Fruit fly (Drosophila melanogaster) whole organism, pupa: ENCODE data around the gene CG18764.
A peak's percentile ranks its signal among the peaks of the same experiment; 100 is the strongest.

Experiments used
- CG10348 ChIP-seq: fragments of 200-800 bp; sonication (Bioruptor generic); IDR thresholded peaks from 2 replicates; pipeline ENCODE4 v1.3.6; 2022; ENCODE audit warnings: missing biosample characterization, missing genetic modification characterization
- CG12605 ChIP-seq: fragments of 200-800 bp; sonication (Bioruptor generic); IDR thresholded peaks from 2 replicates; pipeline ENCODE4 v1.3.6; 2022; ENCODE audit warnings: missing biosample characterization, missing genetic modification characterization
- CG13204 ChIP-seq: fragments of 200-800 bp; sonication (Bioruptor generic); optimal IDR thresholded peaks from 2 replicates; lab custom pipeline; 2018; ENCODE audit warnings: missing biosample characterization, mild to moderate bottlenecking, missing genetic modification characterization, moderate library complexity
- CG14655 ChIP-seq: fragments of 200-800 bp; sonication (Bioruptor generic); optimal IDR thresholded peaks from 3 replicates; lab custom pipeline; 2017; ENCODE audit warnings: mild to moderate bottlenecking, missing biosample characterization, missing genetic modification reagents, missing genetic modification characterization
- CG15710 ChIP-seq: fragments of 200-800 bp; sonication (Bioruptor generic); optimal IDR thresholded peaks from 2 replicates; lab custom pipeline; 2018; ENCODE audit warnings: missing biosample characterization, mild to moderate bottlenecking, missing genetic modification characterization, moderate library complexity
- CG17806 ChIP-seq: fragments of 200-800 bp; sonication (Bioruptor generic); optimal IDR thresholded peaks from 2 replicates; lab custom pipeline; 2018; ENCODE audit warnings: missing biosample characterization, mild to moderate bottlenecking, missing genetic modification characterization, moderate library complexity
- CG32121 ChIP-seq: fragments of 200-800 bp; sonication (Bioruptor generic); IDR thresholded peaks from 2 replicates; pipeline ENCODE4 v1.3.6; 2022; ENCODE audit warnings: missing biosample characterization, missing genetic modification characterization
- CG4496 ChIP-seq: fragments of 200-800 bp; sonication (Bioruptor generic); IDR thresholded peaks from 3 replicates; pipeline ENCODE4 v1.3.6; 2022; ENCODE audit warnings: missing biosample characterization, missing genetic modification characterization
- CG8159 ChIP-seq: fragments of 200-800 bp; sonication (Bioruptor generic); optimal IDR thresholded peaks from 3 replicates; lab custom pipeline; 2018; ENCODE audit warnings: missing biosample characterization, mild to moderate bottlenecking, missing genetic modification characterization, moderate library complexity
- CG8301 ChIP-seq: fragments of 200-800 bp; sonication (Bioruptor generic); optimal IDR thresholded peaks from 2 replicates; lab custom pipeline; 2018; ENCODE audit warnings: missing biosample characterization, mild to moderate bottlenecking, missing genetic modification characterization
- CG9948 ChIP-seq: fragments of 200-800 bp; sonication (Bioruptor generic); optimal IDR thresholded peaks from 2 replicates; lab custom pipeline; 2018; ENCODE audit warnings: missing biosample characterization, mild to moderate bottlenecking, missing genetic modification characterization, moderate library complexity
- D1 ChIP-seq: fragments of 200-800 bp; sonication (Bioruptor generic); optimal IDR thresholded peaks from 2 replicates; lab custom pipeline; 2018; ENCODE audit warnings: missing biosample characterization, mild to moderate bottlenecking, missing genetic modification characterization, moderate library complexity
- EcR ChIP-seq: fragments of 200-800 bp; sonication (Bioruptor generic); optimal IDR thresholded peaks from 3 replicates; lab custom pipeline; 2019; ENCODE audit warnings: missing biosample characterization, missing genetic modification characterization, mild to moderate bottlenecking, moderate library complexity, missing genetic modification reagents
- Ets98B ChIP-seq: fragments of 200-800 bp; sonication (Bioruptor generic); IDR thresholded peaks from 2 replicates; pipeline ENCODE4 v1.3.6; 2022; ENCODE audit warnings: missing biosample characterization, missing genetic modification characterization
- Pif1A ChIP-seq: fragments of 200-800 bp; sonication (Bioruptor generic); optimal IDR thresholded peaks from 3 replicates; lab custom pipeline; 2016; ENCODE audit warnings: missing biosample characterization, missing genetic modification characterization
- Pif1B ChIP-seq: fragments of 200-800 bp; sonication (Bioruptor generic); optimal IDR thresholded peaks from 3 replicates; lab custom pipeline; 2016; ENCODE audit warnings: missing biosample characterization, missing genetic modification characterization
- gl ChIP-seq: fragments of 200-800 bp; sonication (Bioruptor generic); optimal IDR thresholded peaks from 2 replicates; lab custom pipeline; 2018; ENCODE audit warnings: missing biosample characterization, mild to moderate bottlenecking, missing genetic modification characterization
- rn ChIP-seq: fragments of 200-800 bp; sonication (Bioruptor generic); IDR thresholded peaks from 2 replicates; pipeline ENCODE4 v1.3.6; 2022; ENCODE audit warnings: missing biosample characterization, missing genetic modification characterization

CG18764 gene

dm6 chr3R:11663441-11663840 lies 36.8 kb downstream of the CG18764 start:
- TF ChIP-seq D1 (tag; lab: Kevin White, UChicago): no peak
- no peak for TF ChIP-seq CG13204
- peak; percentile 44 for TF ChIP-seq CG8159 (tag; lab: Kevin White, UChicago)
- TF ChIP-seq gl (tag; lab: Kevin White, UChicago): no peak
- peak; percentile 3 for TF ChIP-seq CG17806
- no peak for TF ChIP-seq Pif1A (GFP tag; lab: Kevin White, UChicago)
- peak; percentile 27 for TF ChIP-seq CG15710 (tag; lab: Kevin White, UChicago)
- peak; percentile 30 for TF ChIP-seq CG9948
- TF ChIP-seq EcR: peak; percentile 63
- TF ChIP-seq Pif1B (GFP tag; lab: Kevin White, UChicago): no peak
- TF ChIP-seq CG12605 (GFP tag; lab: Robert Waterston, UW): no peak
- TF ChIP-seq Ets98B (GFP tag; lab: Robert Waterston, UW): no peak

DNA sequence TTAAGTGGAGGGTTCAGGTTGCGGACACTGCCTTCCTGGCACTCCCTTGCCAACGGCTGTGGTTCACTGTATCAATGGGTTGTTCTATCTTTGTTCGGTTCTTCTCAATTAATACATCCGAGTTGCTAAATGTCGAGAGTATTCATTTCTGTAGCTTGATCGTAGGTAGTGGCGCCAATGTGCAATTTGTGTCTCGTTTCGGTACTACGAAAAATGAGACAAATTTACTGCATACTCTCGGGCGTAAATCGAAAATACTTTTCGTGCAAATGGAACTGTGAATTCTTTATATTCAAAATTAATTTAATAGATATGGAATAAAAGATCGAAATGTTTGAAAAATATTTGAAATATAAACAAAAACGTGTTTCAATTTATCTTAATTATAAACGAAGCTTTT lies 38.8 kb downstream of the CG18764 start:
- TF ChIP-seq CG32121 (0 out of 2 replicates have a peak, but pooled peaks have one; percentile 2), D1 (tag; lab: Kevin White, UChicago) (peak; percentile 38), CG9948 (no peak)

dm6 chr3R:11665925-11666687 lies 39.4 kb downstream of the CG18764 start:
- TF ChIP-seq rn (GFP tag; lab: Robert Waterston, UW): no peak
- TF ChIP-seq Pif1A (GFP tag; lab: Kevin White, UChicago): peak; percentile 12

DNA sequence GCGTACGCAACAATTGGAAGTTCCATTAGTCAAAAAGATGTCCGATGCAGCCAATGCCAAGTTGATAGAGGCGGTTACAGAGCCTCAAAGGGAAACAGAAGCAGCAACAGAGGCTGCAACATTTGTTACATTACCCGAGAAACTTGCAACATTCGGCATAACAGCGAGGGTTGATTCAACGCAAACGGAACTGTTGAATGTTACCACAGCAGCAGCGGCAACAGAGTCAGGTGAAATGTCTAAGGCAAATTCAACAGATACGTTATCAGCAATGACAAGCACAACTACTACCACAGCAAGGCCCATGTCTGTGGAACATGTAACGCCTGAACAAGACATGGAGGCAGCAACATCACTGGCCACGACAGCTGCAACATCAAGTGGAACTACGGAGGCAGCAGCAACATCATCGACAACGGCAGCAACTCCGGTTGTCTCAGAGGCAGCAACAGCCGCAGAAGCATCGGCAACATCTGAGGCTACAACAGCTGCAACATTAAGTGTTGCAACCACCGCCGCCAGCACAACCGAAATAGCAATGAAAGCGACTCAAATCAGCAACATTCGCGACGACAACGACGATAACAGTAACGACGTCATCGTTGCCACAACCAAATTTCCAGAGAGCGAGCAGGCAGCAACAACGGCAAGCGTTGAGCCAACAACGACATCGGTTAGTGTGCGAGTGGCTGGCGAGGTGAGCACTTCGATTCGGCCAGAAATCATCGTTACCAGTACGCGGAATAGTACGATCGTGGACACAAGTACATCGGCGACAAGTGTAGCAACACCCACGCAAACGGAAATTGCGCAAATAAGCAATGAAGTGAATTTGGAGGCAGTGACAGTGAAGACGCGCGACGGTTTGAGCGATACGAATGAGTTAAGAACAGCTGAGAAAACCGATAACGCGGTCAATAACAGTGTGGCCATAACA lies 42.6 kb downstream of the CG18764 start:
- TF ChIP-seq CG9948: no peak
- TF ChIP-seq Pif1B (GFP tag; lab: Kevin White, UChicago): no peak
- no peak for TF ChIP-seq CG8159 (tag; lab: Kevin White, UChicago)
- TF ChIP-seq CG32121: no peak
- no peak for TF ChIP-seq CG14655
- peak; percentile 44 for TF ChIP-seq EcR

DNA sequence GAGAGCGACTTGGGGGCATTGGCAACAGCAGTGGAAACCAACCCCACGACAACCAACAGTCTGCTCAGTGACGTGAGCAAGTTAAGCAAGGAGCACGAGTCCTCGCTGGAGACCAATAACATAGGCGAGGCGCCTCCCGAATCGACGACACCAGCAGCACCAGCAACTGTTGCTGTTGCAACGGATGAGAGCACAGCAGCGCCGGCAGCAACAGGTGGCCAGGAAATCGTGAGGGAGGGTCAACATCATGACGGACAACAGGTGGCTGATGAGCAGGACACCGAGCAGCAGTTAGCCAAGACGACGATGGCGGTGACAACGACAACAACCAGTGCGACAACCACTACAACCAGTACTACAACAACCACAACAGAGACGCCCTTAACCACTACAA lies 43.3 kb downstream of the CG18764 start:
- TF ChIP-seq CG17806 (no peak), CG12605 (GFP tag; lab: Robert Waterston, UW) (peak; percentile 97), EcR (no peak)

dm6 chr3R:11670888-11671287 lies 44.2 kb downstream of the CG18764 start:
- TF ChIP-seq CG12605 (GFP tag; lab: Robert Waterston, UW): no peak
- no peak for TF ChIP-seq CG8159 (tag; lab: Kevin White, UChicago)
- no peak for TF ChIP-seq Pif1A (GFP tag; lab: Kevin White, UChicago)
- TF ChIP-seq EcR: no peak

DNA sequence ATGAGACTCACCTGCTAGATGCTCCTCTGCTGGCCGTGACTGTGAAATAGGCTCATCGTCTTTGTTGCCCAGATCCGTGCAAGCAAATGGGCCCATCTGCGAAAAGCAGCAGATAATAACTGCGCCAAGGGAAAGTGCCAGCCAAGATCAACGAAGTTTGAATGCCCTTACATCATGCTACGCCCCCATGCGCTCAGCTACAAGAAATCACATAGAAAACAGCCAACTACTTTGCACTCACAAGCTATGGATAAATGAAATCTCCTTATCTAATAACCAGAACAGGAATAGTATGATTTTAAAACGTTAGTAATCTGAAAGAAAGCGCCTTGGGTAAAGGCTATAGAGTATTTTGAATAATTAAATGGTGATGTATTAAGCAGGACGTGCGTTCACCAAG lies 45.1 kb downstream of the CG18764 start:
- no peak for TF ChIP-seq CG10348 (GFP tag; lab: Robert Waterston, UW)
- TF ChIP-seq CG8301 (tag; lab: Kevin White, UChicago): peak; percentile 22
- peak; percentile 18 for TF ChIP-seq CG9948
- no peak for TF ChIP-seq EcR
- TF ChIP-seq D1 (tag; lab: Kevin White, UChicago): no peak
- TF ChIP-seq CG13204: no peak
- no peak for TF ChIP-seq CG12605 (GFP tag; lab: Robert Waterston, UW)
- peak; percentile 50 for TF ChIP-seq CG8159 (tag; lab: Kevin White, UChicago)
- 0 out of 3 replicates have a peak, but pooled peaks have one; percentile 29 for TF ChIP-seq CG4496 (GFP tag; lab: Robert Waterston, UW)
- peak; percentile 24 for TF ChIP-seq CG15710 (tag; lab: Kevin White, UChicago)
- TF ChIP-seq CG17806: peak; percentile 29

DNA sequence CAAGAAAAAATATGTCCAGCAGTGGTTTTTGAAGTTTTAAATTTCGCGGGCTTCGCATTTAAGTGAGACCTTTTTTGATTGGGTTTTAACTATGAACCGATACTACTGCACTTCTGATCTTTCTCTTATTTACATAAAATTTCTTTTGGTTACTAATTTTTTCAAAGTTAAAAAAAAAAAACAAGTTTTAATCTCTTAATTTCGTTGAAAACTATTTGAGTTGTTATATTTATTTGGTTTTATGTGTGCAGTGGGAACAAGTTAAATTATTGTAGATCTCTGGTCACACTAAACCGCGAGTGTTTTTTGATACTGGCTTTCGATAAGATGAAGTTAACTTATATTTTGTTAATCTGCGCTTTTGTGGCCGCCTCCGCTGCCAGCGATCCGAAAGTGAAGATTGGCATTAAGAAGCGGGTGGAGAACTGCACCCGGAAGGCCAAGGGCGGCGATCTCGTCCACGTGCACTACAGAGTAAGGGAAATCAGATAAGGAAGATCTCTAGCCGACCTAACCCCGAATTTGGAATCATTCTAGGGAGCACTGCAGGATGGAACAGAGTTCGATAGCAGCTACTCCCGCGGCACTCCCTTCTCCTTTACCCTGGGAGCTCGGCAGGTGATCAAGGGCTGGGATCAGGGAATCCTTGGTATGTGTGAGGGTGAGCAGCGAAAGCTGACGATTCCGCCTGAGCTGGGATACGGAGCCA lies 47.4 kb downstream of the CG18764 start, which contains the start of gene CG14715:
TSS of gene CG14715 (plus strand) at position 267 of the 709 bp plus-strand sequence.
- TF ChIP-seq CG17806: peak; percentile 13
- peak; percentile 25 for TF ChIP-seq CG15710 (tag; lab: Kevin White, UChicago)
- no peak for TF ChIP-seq CG12605 (GFP tag; lab: Robert Waterston, UW)
- TF ChIP-seq CG9948: peak; percentile 2
- TF ChIP-seq CG8159 (tag; lab: Kevin White, UChicago): peak; percentile 25
- peak; percentile 31; the same call in 1 of the 2 replicates for TF ChIP-seq CG32121
